Worm (Caenorhabditis elegans) whole organism, young adult: Measurements from ENCODE around the gene daam-1.

Experiments
- Y56A3A.18 ChIP-seq: fragments of 200-800 bp; sonication (Bioruptor generic); IDR thresholded peaks from 2 replicates; pipeline ENCODE4 v1.3.6; 2022; ENCODE audit warnings: missing genetic modification reagents, missing genetic modification characterization, missing compliant biosample characterization
- madf-8 ChIP-seq: fragments of 200-800 bp; sonication (Bioruptor generic); conservative IDR thresholded peaks from 2 replicates; pipeline ENCODE4 v1.3.6; 2022; ENCODE audit warnings: missing genetic modification reagents, missing genetic modification characterization, missing compliant biosample characterization

DNA sequence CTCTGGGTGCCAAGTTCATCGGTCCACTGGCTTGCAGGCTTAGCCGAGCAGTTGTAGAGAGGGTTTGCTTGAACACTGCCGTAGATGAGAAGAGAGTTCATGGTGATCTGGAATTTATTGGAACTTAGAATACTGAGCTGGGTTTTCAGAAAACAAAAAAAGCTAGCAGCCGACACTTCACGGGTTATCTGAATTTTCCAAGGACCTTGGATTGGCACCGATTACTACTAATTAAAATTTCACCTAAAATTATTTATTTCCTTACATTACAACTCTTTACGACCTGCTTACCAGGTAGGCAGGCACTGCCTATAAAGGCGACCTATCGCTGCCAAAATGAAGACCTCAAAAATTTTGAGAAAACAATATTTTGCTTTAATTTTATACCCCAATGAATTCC, 27.7 kb downstream of the daam-1 start, which contains the start of gene srt-52:
- TF ChIP-seq Y56A3A.18, result no peak
- no peak for TF ChIP-seq madf-8
